Fruit fly (Drosophila melanogaster): Measurements from ENCODE around the gene Gga.

Gene Gga

DNA sequence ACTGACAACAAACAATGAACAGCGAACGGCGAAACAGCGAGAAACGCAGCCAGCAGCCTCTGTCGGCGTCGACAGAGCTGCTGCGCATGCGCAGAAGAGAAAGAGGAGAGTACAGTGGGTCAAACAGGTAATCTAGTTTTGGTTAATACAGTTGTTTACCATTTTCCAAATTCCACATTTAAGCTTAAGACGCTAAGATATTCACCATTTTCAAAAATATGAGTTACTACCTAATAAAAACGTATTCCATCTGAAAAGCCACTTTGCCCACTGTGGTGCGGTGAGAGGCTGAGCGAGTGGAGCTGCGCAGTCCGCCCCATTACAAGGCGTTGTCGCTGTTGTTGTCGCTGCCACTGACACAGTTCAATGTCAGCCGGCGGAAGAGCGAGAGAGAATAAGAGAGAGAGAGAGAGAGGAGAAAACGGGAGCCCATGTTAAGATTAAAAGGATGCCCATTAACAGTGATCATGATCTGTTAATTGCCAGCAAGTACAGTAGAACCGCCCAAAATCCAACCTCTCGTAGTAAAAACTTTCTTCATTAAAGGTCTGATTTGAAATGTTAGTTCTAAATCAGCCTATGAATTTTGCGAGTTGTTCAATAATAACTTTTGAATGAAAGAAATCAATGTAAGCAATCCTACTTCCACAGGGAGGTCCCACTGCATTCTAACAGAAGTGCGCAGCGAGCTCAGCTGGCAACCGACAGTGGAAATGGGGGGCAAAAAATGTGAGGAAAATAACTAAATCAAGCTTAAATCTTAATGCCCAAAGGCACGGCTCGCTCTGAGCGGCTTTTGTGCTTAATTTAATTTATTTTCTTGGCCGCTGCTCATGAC, 50.1 kb downstream of the Gga start:
- peak; percentile 16 for TF ChIP-seq Dif (GFP tag; optimal IDR thresholded peaks at IDR 0.05; ENCODE audit: partially characterized antibody)
- no peak for TF ChIP-seq pan (optimal IDR thresholded peaks at IDR 0.05)
- TF ChIP-seq Hr83 (GFP tag; optimal IDR thresholded peaks at IDR 0.05; ENCODE audit: poor library complexity, severe bottlenecking): peak; percentile 68
- peak; percentile 81 for TF ChIP-seq brk (GFP tag; optimal IDR thresholded peaks at IDR 0.05)
- TF ChIP-seq Hr78 (GFP tag; optimal IDR thresholded peaks at IDR 0.05): no peak
- peak; percentile 96 for TF ChIP-seq br (GFP tag; optimal IDR thresholded peaks at IDR 0.05)
- no peak for TF ChIP-seq jim (GFP tag; optimal IDR thresholded peaks at IDR 0.05)
- TF ChIP-seq GATAd (GFP tag; optimal IDR thresholded peaks at IDR 0.05): peak; percentile 79
- peak; percentile 97 for TF ChIP-seq ey (GFP tag; optimal IDR thresholded peaks at IDR 0.05)
- peak; percentile 94 for TF ChIP-seq dmrt93B (GFP tag; optimal IDR thresholded peaks at IDR 0.05)
- peak; percentile 96 for TF ChIP-seq HLH106 (tag; optimal IDR thresholded peaks at IDR 0.05)
- peak; percentile 98 for TF ChIP-seq h (GFP tag; optimal IDR thresholded peaks at IDR 0.05)
- TF ChIP-seq Sp1 (GFP tag; optimal IDR thresholded peaks at IDR 0.05): peak; percentile 95
- TF ChIP-seq Rel (GFP tag; optimal IDR thresholded peaks at IDR 0.05): peak; percentile 88
- TF ChIP-seq Rel (tag; optimal IDR thresholded peaks at IDR 0.05): peak; percentile 72
- TF ChIP-seq Mio (GFP tag; optimal IDR thresholded peaks at IDR 0.05): peak; percentile 63
- TF ChIP-seq usp (GFP tag; optimal IDR thresholded peaks at IDR 0.05): no peak
- TF ChIP-seq fru (GFP tag; optimal IDR thresholded peaks at IDR 0.05): peak; percentile 98
- peak; percentile 94 for TF ChIP-seq OdsH (GFP tag; optimal IDR thresholded peaks at IDR 0.05)
- TF ChIP-seq Myc (optimal IDR thresholded peaks at IDR 0.05): no peak
- TF ChIP-seq CG32264 (GFP tag; optimal IDR thresholded peaks at IDR 0.05): peak; percentile 91
- TF ChIP-seq foxo (GFP tag; optimal IDR thresholded peaks at IDR 0.05): peak; percentile 61 to 98
- no peak for TF ChIP-seq Dfd (GFP tag; optimal IDR thresholded peaks at IDR 0.05)
- peak; percentile 96 for TF ChIP-seq rgr (GFP tag; optimal IDR thresholded peaks at IDR 0.05)
- TF ChIP-seq Abd-B (GFP tag; optimal IDR thresholded peaks at IDR 0.05): no peak
- TF ChIP-seq Jra (GFP tag; optimal IDR thresholded peaks at IDR 0.05): peak; percentile 90
- TF ChIP-seq Vsx2 (GFP tag; optimal IDR thresholded peaks at IDR 0.05; ENCODE audit: partially characterized antibody): no peak
- peak; percentile 96 for TF ChIP-seq woc (GFP tag; optimal IDR thresholded peaks at IDR 0.05)
- peak; percentile 93 for TF ChIP-seq sv (GFP tag; optimal IDR thresholded peaks at IDR 0.05)
- TF ChIP-seq Hnf4 (GFP tag; optimal IDR thresholded peaks at IDR 0.05): peak; percentile 94
- peak; percentile 95 for TF ChIP-seq psq (GFP tag; optimal IDR thresholded peaks at IDR 0.05)
- peak; percentile 71 for TF ChIP-seq CG9705 (GFP tag; optimal IDR thresholded peaks at IDR 0.05)
- peak; percentile 15 for TF ChIP-seq CrebA (GFP tag; optimal IDR thresholded peaks at IDR 0.05; ENCODE audit: borderline replicate concordance)
- no peak for TF ChIP-seq N (GFP tag; optimal IDR thresholded peaks at IDR 0.05)
- peak; percentile 68 for TF ChIP-seq dsf (GFP tag; optimal IDR thresholded peaks at IDR 0.05; ENCODE audit: borderline replicate concordance)
- no peak for TF ChIP-seq lola (GFP tag; optimal IDR thresholded peaks at IDR 0.05)
- TF ChIP-seq sage (GFP tag; optimal IDR thresholded peaks at IDR 0.05): peak; percentile 93
- TF ChIP-seq tai (GFP tag; optimal IDR thresholded peaks at IDR 0.05): peak; percentile 87
- no peak for TF ChIP-seq dl (GFP tag; optimal IDR thresholded peaks at IDR 0.05; ENCODE audit: insufficient read depth in 1 of 2, partially characterized antibody in 2 of 2)

DNA sequence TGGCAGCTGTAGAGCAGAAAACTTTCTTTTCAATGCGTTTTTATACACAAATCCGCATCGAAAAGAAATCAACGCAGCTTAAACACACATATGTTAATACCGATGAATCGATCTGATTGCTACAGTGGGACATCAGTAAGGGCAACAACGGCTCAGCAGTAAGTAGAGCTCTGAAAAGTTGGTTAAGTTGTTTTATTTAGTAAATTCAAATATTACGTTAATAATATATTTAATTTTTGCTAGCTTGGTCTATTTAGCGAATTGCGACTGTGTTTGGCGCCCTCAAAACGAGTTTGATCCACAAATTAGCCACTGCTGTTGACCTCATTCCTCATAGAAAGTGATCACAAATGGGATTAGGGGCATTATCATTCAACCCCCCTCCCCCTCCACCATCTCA, 51.2 kb downstream of the Gga start:
- TF ChIP-seq dl (GFP tag; optimal IDR thresholded peaks at IDR 0.05; ENCODE audit: insufficient read depth in 1 of 2, partially characterized antibody in 2 of 2) (no peak), foxo (GFP tag; optimal IDR thresholded peaks at IDR 0.05) (peak in 1 of 2 experiments; percentile 30), Jra (GFP tag; optimal IDR thresholded peaks at IDR 0.05) (no peak), Abd-B (GFP tag; optimal IDR thresholded peaks at IDR 0.05) (no peak), Hnf4 (GFP tag; optimal IDR thresholded peaks at IDR 0.05) (no peak), Hr78 (GFP tag; optimal IDR thresholded peaks at IDR 0.05) (no peak), br (GFP tag; optimal IDR thresholded peaks at IDR 0.05) (no peak), jim (GFP tag; optimal IDR thresholded peaks at IDR 0.05) (no peak), Hr83 (GFP tag; optimal IDR thresholded peaks at IDR 0.05; ENCODE audit: poor library complexity, severe bottlenecking) (no peak), dmrt93B (GFP tag; optimal IDR thresholded peaks at IDR 0.05) (peak; percentile 30), Dif (GFP tag; optimal IDR thresholded peaks at IDR 0.05; ENCODE audit: partially characterized antibody) (no peak), ey (GFP tag; optimal IDR thresholded peaks at IDR 0.05) (no peak), HLH106 (tag; optimal IDR thresholded peaks at IDR 0.05) (peak; percentile 45), h (GFP tag; optimal IDR thresholded peaks at IDR 0.05) (peak; percentile 13), N (GFP tag; optimal IDR thresholded peaks at IDR 0.05) (no peak), CG32264 (GFP tag; optimal IDR thresholded peaks at IDR 0.05) (no peak), lola (GFP tag; optimal IDR thresholded peaks at IDR 0.05) (no peak), CrebA (GFP tag; optimal IDR thresholded peaks at IDR 0.05; ENCODE audit: borderline replicate concordance) (no peak)

Measured in whole organism, wandering third instar larva.